Worm (Caenorhabditis elegans) whole organism, early embryonic: ENCODE results near the gene cysl-3.

Experiments used
- aly-1 ChIP-seq: sonication (generic microtip); optimal IDR thresholded peaks from 2 replicates; lab custom pipeline; 2016; ENCODE audit warnings: missing genetic modification characterization, missing compliant biosample characterization
- ama-1 ChIP-seq: fragments of 150-350 bp; optimal IDR thresholded peaks from 2 replicates; lab custom pipeline; 2014
- ceh-13 ChIP-seq: fragments of 200-800 bp; sonication (Bioruptor generic); optimal IDR thresholded peaks from 2 replicates; lab custom pipeline; 2018; ENCODE audit warnings: mild to moderate bottlenecking, missing genetic modification characterization, missing compliant biosample characterization
- scrt-1 ChIP-seq: fragments of 200-800 bp; sonication (Bioruptor generic); IDR thresholded peaks from 2 replicates; pipeline ENCODE4 v1.3.6; 2022; ENCODE audit warnings: missing genetic modification characterization, missing compliant biosample characterization
- tbx-11 ChIP-seq: fragments of 200-800 bp; sonication (Bioruptor generic); IDR thresholded peaks from 2 replicates; pipeline ENCODE4 v1.3.6; 2022; ENCODE audit warnings: missing genetic modification characterization, missing compliant biosample characterization
- tbx-37 ChIP-seq: fragments of 200-800 bp; sonication (Bioruptor generic); conservative IDR thresholded peaks from 2 replicates; pipeline ENCODE4 v1.3.6; 2022; ENCODE audit warnings: missing genetic modification reagents, missing genetic modification characterization, missing compliant biosample characterization

DNA sequence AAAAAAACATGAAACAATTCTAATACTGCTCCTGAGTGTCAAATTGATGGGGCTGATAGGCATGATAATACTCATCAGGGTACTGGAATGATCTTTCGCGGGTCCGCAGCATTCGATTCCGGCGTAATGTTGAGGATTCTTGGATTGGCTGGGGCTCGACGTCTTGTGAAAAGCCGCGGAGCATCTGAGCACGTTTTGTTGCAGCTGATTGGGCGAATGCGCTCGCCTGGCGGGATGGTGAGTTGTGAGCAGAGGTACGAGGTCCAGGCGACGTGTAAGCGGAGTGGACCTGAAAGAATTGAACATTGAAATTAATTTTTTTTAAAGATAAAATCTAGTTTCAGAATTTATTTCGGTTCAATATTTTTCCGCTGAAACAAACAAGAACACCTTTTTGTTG lies 38.1 kb upstream of the cysl-3 start:
- TF ChIP-seq ama-1 (lab: Kevin White, UChicago) (no peak), ceh-13 (GFP tag; lab: Kevin White, UChicago) (no peak), tbx-37 (GFP tag; lab: Robert Waterston, UW) (no peak), scrt-1 (no peak), tbx-11 (GFP tag; lab: Robert Waterston, UW) (no peak), aly-1 (tag; lab: Kevin White, UChicago) (no peak)
